Fruit fly (Drosophila melanogaster) whole organism, embryonic: ENCODE measurements around the gene CAH1.

Source experiments
- Atf3 ChIP-seq: fragments of 200-800 bp; sonication (Bioruptor generic); optimal IDR thresholded peaks from 3 replicates; lab custom pipeline; 2016; ENCODE audit warnings: missing biosample characterization, missing genetic modification characterization
- Bdp1 ChIP-seq: fragments of 200-800 bp; sonication (Bioruptor generic); optimal IDR thresholded peaks from 3 replicates; lab custom pipeline; 2016; ENCODE audit warnings: missing biosample characterization, missing genetic modification characterization
- C15 ChIP-seq: fragments of 200-800 bp; sonication (Bioruptor generic); IDR thresholded peaks from 3 replicates; pipeline ENCODE4 v1.3.6; 2022; ENCODE audit warnings: missing biosample characterization, missing genetic modification characterization
- CG10959 ChIP-seq: fragments of 200-800 bp; sonication (Bioruptor generic); IDR thresholded peaks from 2 replicates; pipeline ENCODE4 v1.3.6; 2022; ENCODE audit warnings: missing biosample characterization, missing genetic modification characterization
- CG11085 ChIP-seq: fragments of 200-800 bp; sonication (Bioruptor generic); IDR thresholded peaks from 2 replicates; pipeline ENCODE4 v1.3.6; 2022; ENCODE audit warnings: missing biosample characterization, missing genetic modification characterization
- CG12236 ChIP-seq: fragments of 200-800 bp; sonication (Bioruptor generic); optimal IDR thresholded peaks from 2 replicates; lab custom pipeline; 2016; ENCODE audit warnings: missing biosample characterization, missing genetic modification characterization
- CG12659 ChIP-seq: fragments of 200-800 bp; sonication (Bioruptor generic); optimal IDR thresholded peaks from 3 replicates; lab custom pipeline; 2017; ENCODE audit warnings: mild to moderate bottlenecking, missing biosample characterization, missing genetic modification reagents, missing genetic modification characterization
- CG13296 ChIP-seq: fragments of 200-800 bp; sonication (Bioruptor generic); optimal IDR thresholded peaks from 3 replicates; lab custom pipeline; 2018; ENCODE audit warnings: missing biosample characterization, mild to moderate bottlenecking, missing genetic modification characterization
- CG14860 ChIP-seq: fragments of 200-800 bp; sonication (Bioruptor generic); IDR thresholded peaks from 3 replicates; pipeline ENCODE4 v1.3.6; 2022; ENCODE audit warnings: missing biosample characterization, missing genetic modification characterization; ENCODE audit not compliant: partially characterized antibody
- CG15011 ChIP-seq: fragments of 200-800 bp; sonication (Bioruptor generic); optimal IDR thresholded peaks from 3 replicates; lab custom pipeline; 2018; ENCODE audit warnings: missing biosample characterization, mild to moderate bottlenecking, missing genetic modification characterization
- CG15269 ChIP-seq: fragments of 200-800 bp; sonication (Bioruptor generic); optimal IDR thresholded peaks from 2 replicates; lab custom pipeline; 2018; ENCODE audit warnings: missing biosample characterization, mild to moderate bottlenecking, missing genetic modification characterization, moderate library complexity
- CG15514 ChIP-seq: fragments of 200-800 bp; sonication (Bioruptor generic); optimal IDR thresholded peaks from 3 replicates; lab custom pipeline; 2017; ENCODE audit warnings: missing biosample characterization, missing genetic modification characterization, mild to moderate bottlenecking, moderate library complexity, missing genetic modification reagents
- CG16779 ChIP-seq: fragments of 200-800 bp; sonication (Bioruptor generic); IDR thresholded peaks from 2 replicates; pipeline ENCODE4 v1.3.6; 2022; ENCODE audit warnings: missing biosample characterization, missing genetic modification characterization
- CG17829 ChIP-seq: fragments of 200-800 bp; optimal IDR thresholded peaks from 2 replicates; lab custom pipeline; 2019; ENCODE audit warnings: missing biosample characterization, mild to moderate bottlenecking, missing genetic modification characterization, moderate library complexity
- CG2202 ChIP-seq: fragments of 200-800 bp; sonication (Bioruptor generic); optimal IDR thresholded peaks from 2 replicates; lab custom pipeline; 2018; ENCODE audit warnings: missing biosample characterization, mild to moderate bottlenecking, missing genetic modification characterization
- CG30403 ChIP-seq: fragments of 200-800 bp; sonication (Bioruptor generic); optimal IDR thresholded peaks from 3 replicates; lab custom pipeline; 2016; ENCODE audit warnings: missing biosample characterization, missing genetic modification characterization
- CG4854 ChIP-seq: fragments of 200-800 bp; sonication (Bioruptor generic); optimal IDR thresholded peaks from 2 replicates; lab custom pipeline; 2016; ENCODE audit warnings: missing biosample characterization, missing genetic modification characterization, inconsistent platforms
- CG6272 ChIP-seq: fragments of 200-800 bp; sonication (Bioruptor generic); IDR thresholded peaks from 2 replicates; pipeline ENCODE4 v1.3.6; 2022; ENCODE audit warnings: missing biosample characterization, missing genetic modification characterization
- CG7963 ChIP-seq: fragments of 200-800 bp; sonication (Bioruptor generic); IDR thresholded peaks from 3 replicates; pipeline ENCODE4 v1.3.6; 2022; ENCODE audit warnings: missing biosample characterization, missing genetic modification characterization; ENCODE audit not compliant: partially characterized antibody
- CG8765 ChIP-seq: fragments of 200-800 bp; sonication (Bioruptor generic); IDR thresholded peaks from 2 replicates; pipeline ENCODE4 v1.3.6; 2022; ENCODE audit warnings: missing biosample characterization, missing genetic modification characterization
- CG9797 ChIP-seq: fragments of 200-800 bp; sonication (Bioruptor generic); optimal IDR thresholded peaks from 3 replicates; lab custom pipeline; 2018; ENCODE audit warnings: missing biosample characterization, mild to moderate bottlenecking, missing genetic modification characterization
- Camta ChIP-seq: fragments of 200-800 bp; sonication (Bioruptor generic); optimal IDR thresholded peaks from 2 replicates; lab custom pipeline; 2016; ENCODE audit warnings: missing biosample characterization, missing genetic modification characterization
- CoRest ChIP-seq: fragments of 200-800 bp; sonication (Bioruptor generic); optimal IDR thresholded peaks from 3 replicates; lab custom pipeline; 2018; ENCODE audit warnings: missing biosample characterization, mild to moderate bottlenecking, missing genetic modification characterization, moderate library complexity
- Dfd ChIP-seq, 2 experiments: fragments of >200 bp; optimal IDR thresholded peaks; 2 replicates each; lab custom pipeline; 2017; ENCODE audit warnings: missing biosample characterization in 2 of 2, missing genetic modification characterization in 2 of 2
- ERR ChIP-seq: fragments of 200-800 bp; sonication (Bioruptor generic); optimal IDR thresholded peaks from 2 replicates; lab custom pipeline; 2016; ENCODE audit warnings: missing biosample characterization, missing genetic modification characterization
- Gug ChIP-seq: fragments of 200-800 bp; sonication (Bioruptor generic); IDR thresholded peaks from 4 replicates; pipeline ENCODE4 v1.3.6; 2022; ENCODE audit warnings: missing biosample characterization, missing genetic modification characterization
- HHEX ChIP-seq: fragments of 200-800 bp; sonication (Bioruptor generic); optimal IDR thresholded peaks from 3 replicates; lab custom pipeline; 2017; ENCODE audit warnings: missing biosample characterization, mild to moderate bottlenecking, missing genetic modification characterization, missing genetic modification reagents
- HLH4C ChIP-seq: fragments of 200-800 bp; sonication (Bioruptor generic); IDR thresholded peaks from 3 replicates; pipeline ENCODE4 v1.3.6; 2022; ENCODE audit warnings: missing biosample characterization, missing genetic modification characterization; ENCODE audit not compliant: partially characterized antibody
- Hmr ChIP-seq: fragments of 200-800 bp; sonication (Bioruptor generic); optimal IDR thresholded peaks from 3 replicates; lab custom pipeline; 2017; ENCODE audit warnings: mild to moderate bottlenecking, missing biosample characterization, missing genetic modification reagents, missing genetic modification characterization
- Lpt ChIP-seq: fragments of >200 bp; optimal IDR thresholded peaks from 2 replicates; lab custom pipeline; 2018; ENCODE audit warnings: missing biosample characterization, missing genetic modification characterization
- MTF-1 ChIP-seq: fragments of 200-800 bp; sonication (Bioruptor generic); optimal IDR thresholded peaks from 2 replicates; lab custom pipeline; 2018; ENCODE audit warnings: missing biosample characterization, mild to moderate bottlenecking, missing genetic modification characterization, borderline replicate concordance
- Meics ChIP-seq: fragments of 200-800 bp; sonication (Bioruptor generic); optimal IDR thresholded peaks from 2 replicates; lab custom pipeline; 2017; ENCODE audit warnings: missing biosample characterization, mild to moderate bottlenecking, missing genetic modification characterization
- Nf-YC ChIP-seq: fragments of 200-800 bp; optimal IDR thresholded peaks from 3 replicates; lab custom pipeline; 2019; ENCODE audit warnings: missing biosample characterization, mild to moderate bottlenecking, missing genetic modification characterization, moderate library complexity
- Pdp1 ChIP-seq, 2 experiments: fragments of 200-800 bp; sonication (Bioruptor generic); optimal IDR thresholded peaks; 3 replicates each; lab custom pipeline; 2016; ENCODE audit warnings: missing biosample characterization in 2 of 2, missing genetic modification characterization in 2 of 2, mild to moderate bottlenecking in 1 of 2, moderate library complexity in 1 of 2
- Rfx ChIP-seq: fragments of 200-800 bp; sonication (Bioruptor generic); IDR thresholded peaks from 2 replicates; pipeline ENCODE4 v1.3.6; 2022; ENCODE audit warnings: missing biosample characterization, missing genetic modification characterization
- al ChIP-seq: fragments of 200-800 bp; sonication (Bioruptor generic); IDR thresholded peaks from 2 replicates; pipeline ENCODE4 v1.3.6; 2022; ENCODE audit warnings: missing biosample characterization, missing genetic modification characterization
- ash1 ChIP-seq: fragments of 200-800 bp; sonication (Bioruptor generic); optimal IDR thresholded peaks from 2 replicates; lab custom pipeline; 2018; ENCODE audit warnings: missing biosample characterization, mild to moderate bottlenecking, missing genetic modification characterization
- dan ChIP-seq: fragments of 200-800 bp; sonication (Bioruptor generic); IDR thresholded peaks from 2 replicates; pipeline ENCODE4 v1.3.6; 2022; ENCODE audit warnings: missing biosample characterization, missing genetic modification characterization
- emc ChIP-seq: fragments of 200-800 bp; sonication (Bioruptor generic); optimal IDR thresholded peaks from 2 replicates; lab custom pipeline; 2016; ENCODE audit warnings: missing biosample characterization, missing genetic modification characterization
- esg ChIP-seq: fragments of 200-800 bp; sonication (Bioruptor generic); conservative IDR thresholded peaks from 2 replicates; pipeline ENCODE4 v1.3.6; 2022; ENCODE audit warnings: missing biosample characterization, missing genetic modification characterization
- exex ChIP-seq: fragments of 200-800 bp; sonication (Bioruptor generic); optimal IDR thresholded peaks from 4 replicates; lab custom pipeline; 2018; ENCODE audit warnings: missing biosample characterization, mild to moderate bottlenecking, missing genetic modification characterization, moderate library complexity
- gt ChIP-seq: fragments of 200-800 bp; sonication (Bioruptor generic); IDR thresholded peaks from 2 replicates; pipeline ENCODE4 v1.3.6; 2022; ENCODE audit warnings: missing biosample characterization, missing genetic modification characterization
- ind ChIP-seq: fragments of 200-800 bp; sonication (Bioruptor generic); optimal IDR thresholded peaks from 3 replicates; lab custom pipeline; 2016; ENCODE audit warnings: missing biosample characterization, missing genetic modification characterization
- nerfin-2 ChIP-seq: fragments of 200-800 bp; sonication (Bioruptor generic); IDR thresholded peaks from 2 replicates; pipeline ENCODE4 v1.3.6; 2022; ENCODE audit warnings: missing biosample characterization, missing genetic modification characterization; ENCODE audit not compliant: partially characterized antibody
- pzg ChIP-seq: fragments of 200-800 bp; sonication (Bioruptor generic); optimal IDR thresholded peaks from 3 replicates; lab custom pipeline; 2018; ENCODE audit warnings: missing biosample characterization, mild to moderate bottlenecking, missing genetic modification characterization, moderate library complexity
- ranshi ChIP-seq: fragments of 200-800 bp; sonication (Bioruptor generic); IDR thresholded peaks from 2 replicates; pipeline ENCODE4 v1.3.6; 2022; ENCODE audit warnings: missing biosample characterization, missing genetic modification characterization
- slp2 ChIP-seq: fragments of 200-800 bp; sonication (Bioruptor generic); optimal IDR thresholded peaks from 2 replicates; lab custom pipeline; 2016; ENCODE audit warnings: missing biosample characterization, missing genetic modification characterization
- so ChIP-seq: fragments of 200-800 bp; sonication (Bioruptor generic); IDR thresholded peaks from 3 replicates; pipeline ENCODE4 v1.3.6; 2022; ENCODE audit warnings: missing biosample characterization, missing genetic modification characterization
- ttk ChIP-seq: fragments of 200-800 bp; sonication (Bioruptor generic); IDR thresholded peaks from 2 replicates; pipeline ENCODE4 v2.1.2; 2022; ENCODE audit warnings: missing biosample characterization, missing genetic modification characterization
- wor ChIP-seq: fragments of 200-800 bp; sonication (Bioruptor generic); IDR thresholded peaks from 2 replicates; pipeline ENCODE4 v1.3.6; 2022; ENCODE audit warnings: missing biosample characterization, missing genetic modification characterization
- yki ChIP-seq: fragments of >200 bp; optimal IDR thresholded peaks from 3 replicates; lab custom pipeline; 2018

The CAH1 gene

DNA sequence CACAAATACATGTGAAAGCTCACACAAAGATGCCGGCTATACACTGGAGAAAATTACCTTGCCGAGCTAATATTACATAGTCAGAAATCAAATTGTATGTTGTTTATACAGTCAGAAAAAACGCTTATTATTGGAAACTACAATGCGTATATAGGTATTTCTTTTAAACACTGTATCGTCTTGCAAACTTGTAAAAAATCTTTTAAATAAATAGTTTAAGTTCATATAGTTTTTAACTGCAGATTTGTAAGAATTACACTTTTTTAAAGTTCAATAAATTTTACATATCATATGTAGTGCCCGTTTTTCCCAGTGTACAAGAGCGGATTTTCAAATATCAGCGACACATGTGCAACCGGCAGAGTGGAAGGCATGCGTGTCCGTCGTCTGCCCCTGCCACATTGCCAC is 36.3 kb downstream of the CAH1 start (continued):
- TF ChIP-seq Lpt (GFP tag; lab: Kevin White, UChicago) (no peak), dan (no peak), emc (GFP tag; lab: Kevin White, UChicago) (peak; percentile 50), nerfin-2 (GFP tag; lab: Robert Waterston, UW) (no peak), CG10959 (GFP tag; lab: Robert Waterston, UW) (peak; percentile 36; the same call in 1 of the 2 replicates), Meics (peak; percentile 79), MTF-1 (GFP tag; lab: Kevin White, UChicago) (no peak), gt (GFP tag; lab: Robert Waterston, UW) (no peak), CG13296 (peak; percentile 23), Pdp1 (GFP tag; optimal IDR thresholded peaks at IDR 0.05; lab: Kevin White, UChicago) (peak; percentile 73 to 76), CG4854 (peak; percentile 81), Camta (peak; percentile 91), Nf-YC (tag; lab: Kevin White, UChicago) (peak; percentile 18), CG30403 (GFP tag; lab: Kevin White, UChicago) (peak; percentile 92), CG14860 (GFP tag; lab: Robert Waterston, UW) (no peak), CG15011 (GFP tag; lab: Kevin White, UChicago) (peak; percentile 52), Hmr (GFP tag; lab: Kevin White, UChicago) (peak; percentile 74), ind (GFP tag; lab: Kevin White, UChicago) (peak; percentile 65), yki (lab: Kevin White, UChicago) (no peak), ash1 (GFP tag; lab: Kevin White, UChicago) (no peak), Bdp1 (peak; percentile 49), Gug (0 out of 4 replicates have a peak, but pooled peaks have one; percentile 26), CG11085 (GFP tag; lab: Robert Waterston, UW) (peak; percentile 48; the same call in 1 of the 2 replicates), HLH4C (GFP tag; lab: Robert Waterston, UW) (no peak), esg (GFP tag; lab: Robert Waterston, UW) (peak; percentile 86), CG2202 (tag; lab: Kevin White, UChicago) (peak; percentile 59), so (GFP tag; lab: Robert Waterston, UW) (peak; percentile 90), ERR (GFP tag; lab: Kevin White, UChicago) (peak; percentile 62), Rfx (GFP tag; lab: Robert Waterston, UW) (peak; percentile 61), al (GFP tag; lab: Robert Waterston, UW) (peak; percentile 52; the same call in 1 of the 2 replicates), CG15269 (tag; lab: Kevin White, UChicago) (peak; percentile 84), HHEX (GFP tag; lab: Kevin White, UChicago) (peak; percentile 61), C15 (GFP tag; lab: Robert Waterston, UW) (no peak), CoRest (tag; lab: Kevin White, UChicago) (peak; percentile 94), CG8765 (GFP tag; lab: Robert Waterston, UW) (no peak), ranshi (GFP tag; lab: Robert Waterston, UW) (peak; percentile 70), ttk (GFP tag; lab: Robert Waterston, UW) (peak; percentile 65), CG12659 (GFP tag; lab: Kevin White, UChicago) (peak; percentile 88), CG7963 (GFP tag; lab: Robert Waterston, UW) (no peak), Atf3 (peak; percentile 4), CG15514 (GFP tag; lab: Kevin White, UChicago) (peak; percentile 40), exex (tag; lab: Kevin White, UChicago) (no peak), CG6272 (peak; percentile 8; the same call in 1 of the 2 replicates), CG17829 (tag; lab: Kevin White, UChicago) (peak; percentile 84), CG9797 (GFP tag; lab: Kevin White, UChicago) (no peak), Dfd (GFP tag; optimal IDR thresholded peaks at IDR 0.05; lab: Kevin White, UChicago) (peak in 1 of 2 experiments; percentile 34), slp2 (GFP tag; lab: Kevin White, UChicago) (peak; percentile 80), wor (peak; percentile 79), CG12236 (peak; percentile 37), pzg (no peak), CG16779 (no peak)
